Worm (Caenorhabditis elegans) whole organism, L3 larva: Measurements from ENCODE around the gene sgca-1.

Source experiments
- ama-1 ChIP-seq: fragments of 150-350 bp; optimal IDR thresholded peaks from 2 replicates; lab custom pipeline; 2018
- ceh-16 ChIP-seq: sonication (generic microtip); optimal IDR thresholded peaks from 2 replicates; lab custom pipeline; 2017; ENCODE audit warnings: missing biosample characterization, missing genetic modification characterization
- ceh-9 ChIP-seq: sonication (generic microtip); optimal IDR thresholded peaks from 2 replicates; lab custom pipeline; 2018; ENCODE audit warnings: missing biosample characterization, missing genetic modification characterization
- fkh-10 ChIP-seq: sonication (generic microtip); optimal IDR thresholded peaks from 2 replicates; lab custom pipeline; 2017; ENCODE audit warnings: missing biosample characterization, missing genetic modification reagents, missing genetic modification characterization
- nhr-25 ChIP-seq: sonication (generic microtip); optimal IDR thresholded peaks from 2 replicates; lab custom pipeline; 2017; ENCODE audit warnings: missing biosample characterization, missing genetic modification characterization
- pqm-1 ChIP-seq: fragments of 150-350 bp; optimal IDR thresholded peaks from 2 replicates; lab custom pipeline; 2017; ENCODE audit warnings: missing biosample characterization, missing genetic modification characterization, inconsistent platforms
- skn-1 ChIP-seq: fragments of 150-350 bp; optimal IDR thresholded peaks from 2 replicates; lab custom pipeline; 2014; ENCODE audit warnings: missing biosample characterization, missing genetic modification characterization

DNA sequence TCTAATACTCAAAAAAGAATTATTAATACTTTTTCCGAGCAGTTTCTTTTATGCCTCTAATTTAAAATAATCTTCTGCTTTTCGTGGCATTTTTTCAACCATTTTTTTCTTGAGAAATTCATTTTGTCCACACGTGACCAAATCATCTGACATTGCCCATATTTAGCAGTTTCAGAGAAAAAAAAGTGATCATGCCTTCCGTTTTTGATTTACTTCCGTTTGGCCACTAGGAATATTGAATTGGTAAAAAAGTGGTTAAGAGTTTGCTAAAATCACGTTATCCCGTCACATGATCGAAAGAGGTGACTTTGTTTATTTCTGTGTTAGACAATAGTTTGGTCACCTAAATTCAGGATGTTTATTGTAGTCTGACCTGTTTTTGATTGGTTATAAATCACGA lies 15.1 kb upstream of the sgca-1 start:
- TF ChIP-seq ceh-16 (tag; lab: Kevin White, UChicago) (no peak), skn-1 (tag; lab: Kevin White, UChicago) (no peak), fkh-10 (GFP tag; lab: Kevin White, UChicago) (no peak), pqm-1 (no peak), ama-1 (lab: Kevin White, UChicago) (no peak), nhr-25 (tag; lab: Kevin White, UChicago) (no peak), ceh-9 (tag; lab: Kevin White, UChicago) (no peak)
